Worm (Caenorhabditis elegans) whole organism, young adult: Measurements from ENCODE around the gene F38A1.6.

Experiments
- D2030.7 ChIP-seq: fragments of 200-800 bp; sonication (Bioruptor generic); IDR thresholded peaks from 2 replicates; pipeline ENCODE4 v1.3.6; 2022; ENCODE audit warnings: missing genetic modification reagents, missing genetic modification characterization, missing compliant biosample characterization
- F33H1.4 ChIP-seq: fragments of 200-800 bp; sonication (Bioruptor generic); IDR thresholded peaks from 2 replicates; pipeline ENCODE4 v1.3.6; 2022; ENCODE audit warnings: missing genetic modification reagents, missing genetic modification characterization, missing compliant biosample characterization
- F49E8.2 ChIP-seq: sonication (generic microtip); optimal IDR thresholded peaks from 3 replicates; lab custom pipeline; 2017; ENCODE audit warnings: missing genetic modification characterization, mild to moderate bottlenecking, missing compliant biosample characterization, antibody characterized with exemption, moderate library complexity; ENCODE audit not compliant: insufficient read depth
- F57C9.4 ChIP-seq: sonication (generic microtip); optimal IDR thresholded peaks from 2 replicates; lab custom pipeline; 2017; ENCODE audit warnings: mild to moderate bottlenecking, missing genetic modification characterization, missing compliant biosample characterization
- Y53G8AR.9 ChIP-seq: fragments of 200-800 bp; sonication (Bioruptor generic); conservative IDR thresholded peaks from 2 replicates; pipeline ENCODE4 v1.3.6; 2022; ENCODE audit warnings: missing genetic modification reagents, missing genetic modification characterization, missing compliant biosample characterization
- ZK185.1 ChIP-seq: sonication (generic microtip); optimal IDR thresholded peaks from 2 replicates; lab custom pipeline; 2016; ENCODE audit warnings: mild to moderate bottlenecking, missing genetic modification characterization, missing compliant biosample characterization; ENCODE audit not compliant: poor library complexity, severe bottlenecking
- attf-3 ChIP-seq: fragments of 200-800 bp; sonication (Bioruptor generic); conservative IDR thresholded peaks from 2 replicates; pipeline ENCODE4 v1.3.6; 2022; ENCODE audit warnings: missing genetic modification reagents, missing genetic modification characterization, missing compliant biosample characterization
- ceh-40 ChIP-seq: fragments of 200-800 bp; sonication (Bioruptor generic); IDR thresholded peaks from 2 replicates; pipeline ENCODE4 v1.3.6; 2022; ENCODE audit warnings: missing genetic modification characterization, missing compliant biosample characterization
- ceh-79 ChIP-seq: sonication (generic microtip); optimal IDR thresholded peaks from 2 replicates; lab custom pipeline; 2017; ENCODE audit warnings: mild to moderate bottlenecking, missing genetic modification characterization, missing compliant biosample characterization
- chd-7 ChIP-seq: sonication (generic microtip); optimal IDR thresholded peaks from 2 replicates; lab custom pipeline; 2016; ENCODE audit warnings: mild to moderate bottlenecking, missing genetic modification characterization, moderate library complexity, missing compliant biosample characterization
- dox-1 ChIP-seq: fragments of 200-800 bp; sonication (Bioruptor generic); IDR thresholded peaks from 2 replicates; pipeline ENCODE4 v1.3.6; 2022; ENCODE audit warnings: missing genetic modification reagents, missing genetic modification characterization, missing compliant biosample characterization
- dpff-1 ChIP-seq: sonication (generic microtip); optimal IDR thresholded peaks from 2 replicates; lab custom pipeline; 2017; ENCODE audit warnings: mild to moderate bottlenecking, missing genetic modification characterization, missing compliant biosample characterization
- egl-44 ChIP-seq: fragments of 200-800 bp; sonication (Bioruptor generic); IDR thresholded peaks from 2 replicates; pipeline ENCODE4 v1.3.6; 2022; ENCODE audit warnings: missing genetic modification reagents, missing genetic modification characterization, missing compliant biosample characterization
- egrh-3 ChIP-seq: fragments of 200-800 bp; sonication (Bioruptor generic); IDR thresholded peaks from 2 replicates; pipeline ENCODE4 v1.3.6; 2022; ENCODE audit warnings: missing genetic modification reagents, missing genetic modification characterization, missing compliant biosample characterization
- ets-4 ChIP-seq: fragments of 200-800 bp; sonication (Bioruptor generic); optimal IDR thresholded peaks from 2 replicates; lab custom pipeline; 2018; ENCODE audit warnings: mild to moderate bottlenecking, missing genetic modification characterization, missing compliant biosample characterization
- him-1 ChIP-seq: sonication (generic microtip); optimal IDR thresholded peaks from 2 replicates; lab custom pipeline; 2016; ENCODE audit warnings: missing genotype, missing genetic modification reagents, missing genetic modification characterization, missing compliant biosample characterization
- hlh-12 ChIP-seq: sonication (generic microtip); optimal IDR thresholded peaks from 2 replicates; lab custom pipeline; 2016; ENCODE audit warnings: missing genetic modification characterization, missing compliant biosample characterization
- hmg-20 ChIP-seq: fragments of 200-800 bp; sonication (Bioruptor generic); IDR thresholded peaks from 2 replicates; pipeline ENCODE4 v1.3.6; 2022; ENCODE audit warnings: missing genetic modification reagents, missing genetic modification characterization, missing compliant biosample characterization
- hsf-1 ChIP-seq: fragments of 200-800 bp; sonication (Bioruptor generic); IDR thresholded peaks from 2 replicates; pipeline ENCODE4 v1.3.6; 2022; ENCODE audit warnings: missing genetic modification reagents, missing genetic modification characterization, missing compliant biosample characterization
- lin-26 ChIP-seq: fragments of 200-800 bp; sonication (Bioruptor generic); IDR thresholded peaks from 2 replicates; pipeline ENCODE4 v1.3.6; 2022; ENCODE audit warnings: missing genetic modification reagents, missing genetic modification characterization, missing compliant biosample characterization
- lin-40 ChIP-seq: sonication (generic microtip); optimal IDR thresholded peaks from 2 replicates; lab custom pipeline; 2016; ENCODE audit warnings: missing genetic modification characterization, mild to moderate bottlenecking, missing compliant biosample characterization, missing genotype, missing genetic modification reagents
- mcd-1 ChIP-seq: fragments of 200-800 bp; sonication (Bioruptor generic); IDR thresholded peaks from 2 replicates; pipeline ENCODE4 v1.3.6; 2022; ENCODE audit warnings: missing genetic modification reagents, missing genetic modification characterization, missing compliant biosample characterization
- mes-4 ChIP-seq: sonication (generic microtip); optimal IDR thresholded peaks from 2 replicates; lab custom pipeline; 2016; ENCODE audit warnings: missing genotype, missing genetic modification characterization, missing compliant biosample characterization
- nfya-1 ChIP-seq: sonication (generic microtip); optimal IDR thresholded peaks from 2 replicates; lab custom pipeline; 2017; ENCODE audit warnings: antibody characterized with exemption, missing compliant biosample characterization, missing genetic modification characterization, borderline replicate concordance; ENCODE audit not compliant: insufficient read depth
- nfyb-1 ChIP-seq: fragments of 200-800 bp; sonication (Bioruptor generic); IDR thresholded peaks from 2 replicates; pipeline ENCODE4 v1.3.6; 2022; ENCODE audit warnings: missing genetic modification reagents, missing genetic modification characterization, missing compliant biosample characterization
- nhr-80 ChIP-seq: sonication (generic microtip); optimal IDR thresholded peaks from 2 replicates; lab custom pipeline; 2016; ENCODE audit warnings: missing genetic modification characterization, missing compliant biosample characterization
- nhr-90 ChIP-seq: sonication (generic microtip); optimal IDR thresholded peaks from 2 replicates; lab custom pipeline; 2016; ENCODE audit warnings: missing genotype, mild to moderate bottlenecking, missing genetic modification characterization, missing compliant biosample characterization
- rcor-1 ChIP-seq: fragments of 200-800 bp; sonication (Bioruptor generic); IDR thresholded peaks from 2 replicates; pipeline ENCODE4 v1.3.6; 2022; ENCODE audit warnings: missing genetic modification reagents, missing genetic modification characterization, missing compliant biosample characterization
- rec-8 ChIP-seq, 2 experiments: sonication (generic microtip); optimal IDR thresholded peaks; 2 replicates each; lab custom pipeline; 2016; ENCODE audit warnings: mild to moderate bottlenecking in 2 of 2, missing genetic modification characterization in 2 of 2, missing genetic modification reagents in 2 of 2, missing genotype in 2 of 2, missing biosample characterization in 1 of 2, missing compliant biosample characterization in 1 of 2, moderate library complexity in 1 of 2
- repo-1 ChIP-seq: sonication (generic microtip); optimal IDR thresholded peaks from 2 replicates; lab custom pipeline; 2017; ENCODE audit warnings: mild to moderate bottlenecking, missing genetic modification characterization, missing compliant biosample characterization
- sdz-38 ChIP-seq: sonication (generic microtip); optimal IDR thresholded peaks from 2 replicates; lab custom pipeline; 2016; ENCODE audit warnings: missing genotype, missing genetic modification characterization, missing compliant biosample characterization
- snpc-4 ChIP-seq, 5 experiments: fragments of 150-350 bp in 1 of 5; sonication (generic microtip) in 4 of 5; optimal IDR thresholded peaks; 2 replicates each; lab custom pipeline; 2014 to 2018; ENCODE audit warnings: missing genetic modification characterization in 5 of 5, missing biosample characterization in 3 of 5, antibody characterized with exemption in 2 of 5, mild to moderate bottlenecking in 2 of 5, missing compliant biosample characterization in 2 of 5, missing genotype in 2 of 5, moderate library complexity in 2 of 5, missing genetic modification reagents in 1 of 5
- tlf-1 ChIP-seq: fragments of 200-800 bp; sonication (Bioruptor generic); optimal IDR thresholded peaks from 2 replicates; lab custom pipeline; 2018; ENCODE audit warnings: mild to moderate bottlenecking, missing genetic modification characterization, missing compliant biosample characterization
- zfh-2 ChIP-seq: fragments of 200-800 bp; sonication (Bioruptor generic); conservative IDR thresholded peaks from 2 replicates; pipeline ENCODE4 v1.3.6; 2022; ENCODE audit warnings: missing genetic modification reagents, missing genetic modification characterization, missing compliant biosample characterization

F38A1.6 gene

ce11 chrIV:1209813-1210212 lies 41.8 kb upstream of the F38A1.6 start:
- TF ChIP-seq hlh-12: no peak
- peak; percentile 52 for TF ChIP-seq zfh-2
- TF ChIP-seq attf-3: no peak
- no peak for TF ChIP-seq rec-8 (tag; optimal IDR thresholded peaks at IDR 0.05; lab: Kevin White, UChicago)
- TF ChIP-seq him-1 (tag; lab: Kevin White, UChicago): no peak
- no peak for TF ChIP-seq nfya-1
- no peak for TF ChIP-seq mes-4 (tag; lab: Kevin White, UChicago)
- TF ChIP-seq lin-40 (tag; lab: Kevin White, UChicago): no peak
- no peak for TF ChIP-seq egl-44 (GFP tag; lab: Robert Waterston, UW)
- TF ChIP-seq ceh-79 (tag; lab: Kevin White, UChicago): no peak
- TF ChIP-seq nfyb-1: no peak
- no peak for TF ChIP-seq F49E8.2 (tag; lab: Kevin White, UChicago)
- TF ChIP-seq lin-26 (GFP tag; lab: Robert Waterston, UW): 0 out of 2 replicates have a peak, but pooled peaks have one; percentile 43
- TF ChIP-seq chd-7 (tag; lab: Kevin White, UChicago): no peak

- TF ChIP-seq zfh-2 (peak; percentile 69; the same call in 1 of the 2 replicates), tlf-1 (GFP tag; lab: Kevin White, UChicago) (no peak), snpc-4 (GFP tag; optimal IDR thresholded peaks at IDR 0.05; lab: Kevin White, UChicago) (no peak), snpc-4 (tag; optimal IDR thresholded peaks at IDR 0.05; lab: Kevin White, UChicago) (peak in 1 of 4 experiments; percentile 81), sdz-38 (no peak), dox-1 (GFP tag; lab: Robert Waterston, UW) (peak; percentile 51), nhr-80 (peak; percentile 73), egrh-3 (GFP tag; lab: Robert Waterston, UW) (0 out of 2 replicates have a peak, but pooled peaks have one; percentile 23), ceh-40 (no peak)
- TF ChIP-seq, all 124 proteins: peak for 5
Measured at ce11 chrIV:1211902-1212301, 39.8 kb upstream of the F38A1.6 start.

DNA sequence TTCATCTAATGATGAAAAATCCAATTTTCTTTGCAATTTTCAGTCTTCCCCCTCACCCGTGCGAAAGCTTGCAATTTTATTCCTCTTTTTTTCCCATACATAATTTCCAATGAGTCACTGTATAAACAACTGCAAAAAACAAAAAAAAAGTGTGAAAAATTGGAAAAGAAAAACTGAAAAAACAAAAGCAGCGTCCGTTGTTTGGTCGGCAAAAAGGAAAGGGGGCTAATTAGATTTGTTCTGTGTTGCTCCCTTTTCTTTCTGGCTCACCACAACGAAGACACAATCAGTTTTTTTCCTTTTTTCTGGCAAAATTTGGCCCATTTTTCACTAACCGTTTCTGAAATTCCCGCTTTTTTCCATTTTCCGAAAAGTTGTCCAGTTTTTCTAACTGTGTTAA lies 39.3 kb upstream of the F38A1.6 start:
- TF ChIP-seq rcor-1 (GFP tag; lab: Robert Waterston, UW): no peak
- no peak for TF ChIP-seq D2030.7 (GFP tag; lab: Robert Waterston, UW)
- TF ChIP-seq ZK185.1 (tag; lab: Kevin White, UChicago): no peak
- no peak for TF ChIP-seq hmg-20
- TF ChIP-seq hsf-1 (GFP tag; lab: Robert Waterston, UW): no peak
- TF ChIP-seq attf-3: no peak
- no peak for TF ChIP-seq ets-4
- TF ChIP-seq snpc-4 (GFP tag; optimal IDR thresholded peaks at IDR 0.05; lab: Kevin White, UChicago): no peak
- no peak for TF ChIP-seq snpc-4 (tag; optimal IDR thresholded peaks at IDR 0.05; lab: Kevin White, UChicago)
- no peak for TF ChIP-seq ceh-79 (tag; lab: Kevin White, UChicago)
- no peak for TF ChIP-seq Y53G8AR.9 (GFP tag; lab: Robert Waterston, UW)

ce11 chrIV:1213192-1213591 lies 38.5 kb upstream of the F38A1.6 start:
- TF ChIP-seq nhr-90 (tag; lab: Kevin White, UChicago) (no peak), F33H1.4 (GFP tag; lab: Robert Waterston, UW) (no peak), dpff-1 (tag; lab: Kevin White, UChicago) (no peak), D2030.7 (GFP tag; lab: Robert Waterston, UW) (no peak)

- TF ChIP-seq mcd-1 (GFP tag; lab: Robert Waterston, UW) (no peak), repo-1 (tag; lab: Kevin White, UChicago) (no peak), egrh-3 (GFP tag; lab: Robert Waterston, UW) (no peak), F57C9.4 (no peak)
Measured at ce11 chrIV:1215536-1215935, 36.1 kb upstream of the F38A1.6 start.
